Fruit fly (Drosophila melanogaster): ENCODE measurements around the gene Nmdar1.

Gene Nmdar1

dm6 chr3R:5485295-5485718 is 37.8 kb downstream of the Nmdar1 start, which contains the start of gene CG31550:
TSS of gene CG31550 (plus strand) at chr3R:5485543.
- peak; percentile 76 for TF ChIP-seq HLH106 (tag; optimal IDR thresholded peaks at IDR 0.05)
- no peak for TF ChIP-seq brk (GFP tag; optimal IDR thresholded peaks at IDR 0.05)
- TF ChIP-seq Hr83 (GFP tag; optimal IDR thresholded peaks at IDR 0.05; ENCODE audit: poor library complexity, severe bottlenecking): peak; percentile 81
- no peak for TF ChIP-seq pan (optimal IDR thresholded peaks at IDR 0.05)
- no peak for TF ChIP-seq CrebA (GFP tag; optimal IDR thresholded peaks at IDR 0.05; ENCODE audit: borderline replicate concordance)
- no peak for TF ChIP-seq lola (GFP tag; optimal IDR thresholded peaks at IDR 0.05)
- peak; percentile 36 for TF ChIP-seq psq (GFP tag; optimal IDR thresholded peaks at IDR 0.05)
- no peak for TF ChIP-seq Rel (GFP tag; optimal IDR thresholded peaks at IDR 0.05)
- TF ChIP-seq Rel (tag; optimal IDR thresholded peaks at IDR 0.05): peak; percentile 32
- no peak for TF ChIP-seq Dfd (GFP tag; optimal IDR thresholded peaks at IDR 0.05)
- TF ChIP-seq Vsx2 (GFP tag; optimal IDR thresholded peaks at IDR 0.05; ENCODE audit: partially characterized antibody): peak; percentile 59
- TF ChIP-seq dsf (GFP tag; optimal IDR thresholded peaks at IDR 0.05; ENCODE audit: borderline replicate concordance): no peak
- peak; percentile 74 for TF ChIP-seq rgr (GFP tag; optimal IDR thresholded peaks at IDR 0.05)
- TF ChIP-seq Dif (GFP tag; optimal IDR thresholded peaks at IDR 0.05; ENCODE audit: partially characterized antibody): no peak
- peak; percentile 45 for TF ChIP-seq OdsH (GFP tag; optimal IDR thresholded peaks at IDR 0.05)
- no peak for TF ChIP-seq Hr78 (GFP tag; optimal IDR thresholded peaks at IDR 0.05)
- no peak for TF ChIP-seq Myc (optimal IDR thresholded peaks at IDR 0.05)
- TF ChIP-seq sage (GFP tag; optimal IDR thresholded peaks at IDR 0.05): no peak
- peak; percentile 6 for TF ChIP-seq CG9705 (GFP tag; optimal IDR thresholded peaks at IDR 0.05)
- TF ChIP-seq Hnf4 (GFP tag; optimal IDR thresholded peaks at IDR 0.05): no peak
- TF ChIP-seq Abd-B (GFP tag; optimal IDR thresholded peaks at IDR 0.05): no peak
- TF ChIP-seq foxo (GFP tag; optimal IDR thresholded peaks at IDR 0.05): peak in 1 of 2 experiments; percentile 70
- TF ChIP-seq dmrt93B (GFP tag; optimal IDR thresholded peaks at IDR 0.05): no peak
- no peak for TF ChIP-seq Mio (GFP tag; optimal IDR thresholded peaks at IDR 0.05)
- TF ChIP-seq jim (GFP tag; optimal IDR thresholded peaks at IDR 0.05): no peak
- no peak for TF ChIP-seq Jra (GFP tag; optimal IDR thresholded peaks at IDR 0.05)
- TF ChIP-seq br (GFP tag; optimal IDR thresholded peaks at IDR 0.05): no peak
- no peak for TF ChIP-seq usp (GFP tag; optimal IDR thresholded peaks at IDR 0.05)
- TF ChIP-seq ey (GFP tag; optimal IDR thresholded peaks at IDR 0.05): peak; percentile 36
- no peak for TF ChIP-seq CG32264 (GFP tag; optimal IDR thresholded peaks at IDR 0.05)
- no peak for TF ChIP-seq fru (GFP tag; optimal IDR thresholded peaks at IDR 0.05)
- TF ChIP-seq h (GFP tag; optimal IDR thresholded peaks at IDR 0.05): peak; percentile 64
- no peak for TF ChIP-seq tai (GFP tag; optimal IDR thresholded peaks at IDR 0.05)
- no peak for TF ChIP-seq sv (GFP tag; optimal IDR thresholded peaks at IDR 0.05)
- TF ChIP-seq woc (GFP tag; optimal IDR thresholded peaks at IDR 0.05): no peak
- TF ChIP-seq N (GFP tag; optimal IDR thresholded peaks at IDR 0.05): no peak
- no peak for TF ChIP-seq GATAd (GFP tag; optimal IDR thresholded peaks at IDR 0.05)
- TF ChIP-seq dl (GFP tag; optimal IDR thresholded peaks at IDR 0.05; ENCODE audit: insufficient read depth in 1 of 2, partially characterized antibody in 2 of 2): no peak
- TF ChIP-seq Sp1 (GFP tag; optimal IDR thresholded peaks at IDR 0.05): peak; percentile 67

- TF ChIP-seq dsf (GFP tag; optimal IDR thresholded peaks at IDR 0.05; ENCODE audit: borderline replicate concordance): no peak
- TF ChIP-seq Vsx2 (GFP tag; optimal IDR thresholded peaks at IDR 0.05; ENCODE audit: partially characterized antibody): no peak
- no peak for TF ChIP-seq foxo (GFP tag; optimal IDR thresholded peaks at IDR 0.05)
- TF ChIP-seq br (GFP tag; optimal IDR thresholded peaks at IDR 0.05): no peak
- TF ChIP-seq HLH106 (tag; optimal IDR thresholded peaks at IDR 0.05): peak; percentile 14
- TF ChIP-seq Dif (GFP tag; optimal IDR thresholded peaks at IDR 0.05; ENCODE audit: partially characterized antibody): peak; percentile 0
- peak; percentile 38 for TF ChIP-seq Sp1 (GFP tag; optimal IDR thresholded peaks at IDR 0.05)
- no peak for TF ChIP-seq CrebA (GFP tag; optimal IDR thresholded peaks at IDR 0.05; ENCODE audit: borderline replicate concordance)
- no peak for TF ChIP-seq dl (GFP tag; optimal IDR thresholded peaks at IDR 0.05; ENCODE audit: insufficient read depth in 1 of 2, partially characterized antibody in 2 of 2)
- TF ChIP-seq CG32264 (GFP tag; optimal IDR thresholded peaks at IDR 0.05): no peak
- TF ChIP-seq usp (GFP tag; optimal IDR thresholded peaks at IDR 0.05): no peak
- TF ChIP-seq fru (GFP tag; optimal IDR thresholded peaks at IDR 0.05): no peak
- TF ChIP-seq OdsH (GFP tag; optimal IDR thresholded peaks at IDR 0.05): no peak
These were observed 39.5 kb downstream of the Nmdar1 start, which contains the start of gene ksr for dm6 chr3R:5483488-5484109. TSS of gene ksr (minus strand) at chr3R:5483906.
